Worm (Caenorhabditis elegans) whole organism, L1 larva: ENCODE results near the gene crm-1.

Source experiments
- aly-2 ChIP-seq: fragments of 150-350 bp; optimal IDR thresholded peaks from 2 replicates; lab custom pipeline; 2014; ENCODE audit warnings: missing biosample characterization, missing genetic modification characterization
- ama-1 ChIP-seq: fragments of 150-350 bp; optimal IDR thresholded peaks from 2 replicates; lab custom pipeline; 2014
- mep-1 ChIP-seq: fragments of 150-350 bp; optimal IDR thresholded peaks from 2 replicates; lab custom pipeline; 2014; ENCODE audit warnings: missing biosample characterization, missing genetic modification characterization
- sox-4 ChIP-seq: sonication (generic microtip); optimal IDR thresholded peaks from 2 replicates; lab custom pipeline; 2016; ENCODE audit warnings: missing genetic modification characterization, missing compliant biosample characterization

DNA sequence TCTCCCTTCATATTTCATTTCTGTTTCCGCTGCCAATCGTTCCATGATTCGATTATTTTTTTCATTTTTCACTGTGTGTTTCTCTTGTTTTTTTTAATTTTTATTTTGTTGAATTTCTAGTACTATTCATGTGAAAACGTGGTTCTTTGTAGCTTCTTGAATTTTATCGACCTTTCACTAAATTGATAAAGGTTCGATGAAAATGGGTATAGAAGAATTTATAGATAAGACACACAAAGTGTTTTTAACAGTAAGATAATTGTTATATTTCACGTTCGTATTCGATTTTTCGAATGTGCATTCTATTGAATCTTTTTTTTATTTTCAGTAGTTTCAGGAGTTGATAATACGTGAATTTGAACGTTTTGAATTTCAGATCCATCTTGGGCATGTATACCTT is 40.0 kb upstream of the crm-1 start, which contains the start of gene ugt-49:
- no peak for TF ChIP-seq sox-4
- no peak for TF ChIP-seq ama-1 (lab: Kevin White, UChicago)
- no peak for TF ChIP-seq mep-1 (tag; lab: Kevin White, UChicago)
- TF ChIP-seq aly-2 (tag; lab: Kevin White, UChicago) = no peak
